Worm (Caenorhabditis elegans) whole organism, L4 larva: ENCODE measurements around the gene ZK856.4.
A peak's percentile ranks its signal among the peaks of the same experiment; 100 is the strongest.

ENCODE experiments used
- F10B5.3 ChIP-seq: sonication (generic microtip); optimal IDR thresholded peaks from 2 replicates; lab custom pipeline; 2016; ENCODE audit warnings: mild to moderate bottlenecking, missing genetic modification characterization, missing compliant biosample characterization
- F26F4.8 ChIP-seq: fragments of 200-800 bp; sonication (Bioruptor generic); conservative IDR thresholded peaks from 2 replicates; pipeline ENCODE4 v1.3.6; 2022; ENCODE audit warnings: missing genetic modification characterization, missing compliant biosample characterization
- F44E2.7 ChIP-seq: fragments of 200-800 bp; sonication (Bioruptor generic); IDR thresholded peaks from 2 replicates; pipeline ENCODE4 v2.1.2; 2022; ENCODE audit warnings: missing genetic modification characterization, missing compliant biosample characterization
- T26A8.4 ChIP-seq: fragments of 200-800 bp; sonication (Bioruptor generic); IDR thresholded peaks from 2 replicates; pipeline ENCODE4 v1.3.6; 2022; ENCODE audit warnings: missing genetic modification characterization, missing compliant biosample characterization
- Y105C5A.15 ChIP-seq: fragments of 200-800 bp; sonication (Bioruptor generic); IDR thresholded peaks from 2 replicates; pipeline ENCODE4 v1.3.6; 2022; ENCODE audit warnings: missing genetic modification characterization, missing compliant biosample characterization
- Y48G9A.11 ChIP-seq: fragments of 200-800 bp; sonication (Bioruptor generic); IDR thresholded peaks from 2 replicates; pipeline ENCODE4 v1.3.6; 2022; ENCODE audit warnings: missing genetic modification reagents, missing genetic modification characterization, missing compliant biosample characterization
- Y75B8A.6 ChIP-seq: fragments of 200-800 bp; sonication (Bioruptor generic); IDR thresholded peaks from 2 replicates; pipeline ENCODE4 v1.3.6; 2022; ENCODE audit warnings: missing genetic modification reagents, missing genetic modification characterization, missing compliant biosample characterization
- aha-1 ChIP-seq: fragments of 150-350 bp; peaks from one replicate; lab custom pipeline; 2014; ENCODE audit warnings: missing biosample characterization, missing genetic modification characterization
- arid-1 ChIP-seq: fragments of 200-800 bp; sonication (Bioruptor generic); conservative IDR thresholded peaks from 2 replicates; pipeline ENCODE4 v1.3.6; 2022; ENCODE audit warnings: missing genetic modification reagents, missing genetic modification characterization, missing compliant biosample characterization
- attf-4 ChIP-seq: sonication (generic microtip); optimal IDR thresholded peaks from 3 replicates; lab custom pipeline; 2017; ENCODE audit warnings: missing biosample characterization, missing genetic modification characterization
- ceh-62 ChIP-seq: sonication (generic microtip); optimal IDR thresholded peaks from 2 replicates; lab custom pipeline; 2017; ENCODE audit warnings: missing biosample characterization, missing genetic modification characterization
- daf-16 ChIP-seq, 3 experiments: sonication (generic microtip); optimal IDR thresholded peaks; 2 replicates each; lab custom pipeline; 2016 to 2017; ENCODE audit warnings: missing genetic modification characterization in 3 of 3, missing genetic modification reagents in 3 of 3, mild to moderate bottlenecking in 2 of 3, missing compliant biosample characterization in 2 of 3, missing biosample characterization in 1 of 3, moderate library complexity in 1 of 3
- dmd-9 ChIP-seq: fragments of 200-800 bp; sonication (Bioruptor generic); IDR thresholded peaks from 2 replicates; pipeline ENCODE4 v1.3.6; 2022; ENCODE audit warnings: missing genetic modification reagents, missing genetic modification characterization, missing compliant biosample characterization
- egl-27 ChIP-seq: sonication (generic microtip); optimal IDR thresholded peaks from 3 replicates; lab custom pipeline; 2017; ENCODE audit warnings: missing biosample characterization, missing genetic modification reagents, missing genetic modification characterization
- hlh-11 ChIP-seq: fragments of 200-800 bp; sonication (Bioruptor generic); optimal IDR thresholded peaks from 2 replicates; lab custom pipeline; 2018; ENCODE audit warnings: mild to moderate bottlenecking, missing genetic modification characterization, missing compliant biosample characterization
- hmg-1.1 ChIP-seq: fragments of 200-800 bp; sonication (Bioruptor generic); IDR thresholded peaks from 2 replicates; pipeline ENCODE4 v1.3.6; 2022; ENCODE audit warnings: missing genetic modification reagents, missing genetic modification characterization, missing compliant biosample characterization
- jun-1 ChIP-seq: fragments of 150-350 bp; optimal IDR thresholded peaks from 2 replicates; lab custom pipeline; 2014; ENCODE audit warnings: missing biosample characterization, missing genetic modification reagents, missing genetic modification characterization
- lin-38 ChIP-seq: fragments of 200-800 bp; sonication (Bioruptor generic); IDR thresholded peaks from 2 replicates; pipeline ENCODE4 v1.3.6; 2022; ENCODE audit warnings: missing genetic modification reagents, missing genetic modification characterization, missing compliant biosample characterization
- lsy-2 ChIP-seq, 2 experiments: fragments of 150-350 bp in 1 of 2; sonication (generic microtip) in 1 of 2; optimal IDR thresholded peaks; 2 replicates each; lab custom pipeline; 2014 to 2017; ENCODE audit warnings: missing biosample characterization in 2 of 2, missing genetic modification characterization in 2 of 2
- madf-5 ChIP-seq, 2 experiments: fragments of 200-800 bp; sonication (Bioruptor generic); IDR thresholded peaks; 2 replicates each; pipeline ENCODE4 v1.3.6; 2022; ENCODE audit warnings: missing compliant biosample characterization in 2 of 2, missing genetic modification characterization in 2 of 2
- mdt-29 ChIP-seq: fragments of 200-800 bp; sonication (Bioruptor generic); IDR thresholded peaks from 2 replicates; pipeline ENCODE4 v1.3.6; 2022; ENCODE audit warnings: missing genetic modification reagents, missing genetic modification characterization, missing compliant biosample characterization
- mes-2 ChIP-seq: sonication (generic microtip); optimal IDR thresholded peaks from 2 replicates; lab custom pipeline; 2016; ENCODE audit warnings: missing genotype, mild to moderate bottlenecking, missing genetic modification characterization, missing compliant biosample characterization; ENCODE audit not compliant: poor library complexity, severe bottlenecking
- nhr-102 ChIP-seq: sonication (generic microtip); optimal IDR thresholded peaks from 2 replicates; lab custom pipeline; 2016; ENCODE audit warnings: mild to moderate bottlenecking, missing genetic modification characterization, moderate library complexity, missing compliant biosample characterization
- nhr-11 ChIP-seq: fragments of 150-350 bp; optimal IDR thresholded peaks from 2 replicates; lab custom pipeline; 2014; ENCODE audit warnings: missing biosample characterization, missing genetic modification characterization
- nhr-111 ChIP-seq: fragments of 200-800 bp; sonication (Bioruptor generic); optimal IDR thresholded peaks from 2 replicates; lab custom pipeline; 2018; ENCODE audit warnings: mild to moderate bottlenecking, missing genetic modification characterization, missing compliant biosample characterization
- nhr-237 ChIP-seq: sonication (generic microtip); optimal IDR thresholded peaks from 2 replicates; lab custom pipeline; 2017; ENCODE audit warnings: missing biosample characterization, missing genetic modification characterization
- nhr-41 ChIP-seq: fragments of 200-800 bp; sonication (Bioruptor generic); IDR thresholded peaks from 2 replicates; pipeline ENCODE4 v1.3.6; 2022; ENCODE audit warnings: missing genetic modification reagents, missing genetic modification characterization, missing compliant biosample characterization
- nhr-48 ChIP-seq: sonication (generic microtip); optimal IDR thresholded peaks from 2 replicates; lab custom pipeline; 2016; ENCODE audit warnings: mild to moderate bottlenecking, missing genetic modification characterization, missing compliant biosample characterization
- php-3 ChIP-seq: fragments of 200-800 bp; sonication (Bioruptor generic); IDR thresholded peaks from 2 replicates; pipeline ENCODE4 v1.3.6; 2022; ENCODE audit warnings: missing genetic modification reagents, missing genetic modification characterization, missing compliant biosample characterization
- pqm-1 ChIP-seq: sonication (generic microtip); optimal IDR thresholded peaks from 2 replicates; lab custom pipeline; 2017; ENCODE audit warnings: missing biosample characterization, missing genetic modification characterization
- set-16 ChIP-seq: fragments of 200-800 bp; sonication (Bioruptor generic); IDR thresholded peaks from 2 replicates; pipeline ENCODE4 v1.3.6; 2022; ENCODE audit warnings: missing genetic modification reagents, missing genetic modification characterization, missing compliant biosample characterization
- snpc-1.2 ChIP-seq: fragments of 200-800 bp; sonication (Bioruptor generic); IDR thresholded peaks from 2 replicates; pipeline ENCODE4 v1.3.6; 2022; ENCODE audit warnings: missing genetic modification reagents, missing genetic modification characterization, missing compliant biosample characterization
- snpc-4 ChIP-seq: fragments of 150-350 bp; optimal IDR thresholded peaks from 2 replicates; lab custom pipeline; 2014; ENCODE audit warnings: missing biosample characterization, missing genetic modification characterization
- unc-130 ChIP-seq: sonication (generic microtip); optimal IDR thresholded peaks from 2 replicates; lab custom pipeline; 2016; ENCODE audit warnings: missing genetic modification reagents, missing genetic modification characterization, missing compliant biosample characterization
- unc-62 ChIP-seq, 3 experiments: fragments of 150-350 bp in 1 of 3; sonication (generic microtip); optimal IDR thresholded peaks in 2 of 3; peaks in 1 of 3; 1 replicate in 1 of 3; 2 replicates in 2 of 3; lab custom pipeline; 2014 to 2017; ENCODE audit warnings: missing biosample characterization in 3 of 3, missing genetic modification characterization in 3 of 3, missing genetic modification reagents in 3 of 3, missing genotype in 1 of 3
- zfp-2 ChIP-seq: sonication (generic microtip); optimal IDR thresholded peaks from 2 replicates; lab custom pipeline; 2016; ENCODE audit warnings: mild to moderate bottlenecking, missing genetic modification characterization, missing compliant biosample characterization
- zfp-3 ChIP-seq: fragments of 200-800 bp; sonication (Bioruptor generic); conservative IDR thresholded peaks from 2 replicates; pipeline ENCODE4 v1.3.6; 2022; ENCODE audit warnings: missing genetic modification reagents, missing genetic modification characterization, missing compliant biosample characterization
- zip-11 ChIP-seq: fragments of 200-800 bp; sonication (Bioruptor generic); IDR thresholded peaks from 2 replicates; pipeline ENCODE4 v1.3.6; 2022; ENCODE audit warnings: missing genetic modification characterization, missing compliant biosample characterization
- ztf-11 ChIP-seq: fragments of 150-350 bp; optimal IDR thresholded peaks from 2 replicates; lab custom pipeline; 2014; ENCODE audit warnings: missing biosample characterization, missing genetic modification characterization

Gene ZK856.4

ce11 chrV:10182984-10183383 is at the start of gene ZK856.4:
Gene ZK856.4 (plus strand): TSS chrV:10183284.
- TF ChIP-seq nhr-48 (no peak), snpc-4 (tag; lab: Kevin White, UChicago) (no peak), F44E2.7 (no peak), set-16 (GFP tag; lab: Robert Waterston, UW) (no peak), daf-16 (GFP tag; optimal IDR thresholded peaks at IDR 0.05; lab: Kevin White, UChicago) (no peak), daf-16 (tag; optimal IDR thresholded peaks at IDR 0.05; lab: Kevin White, UChicago) (no peak), madf-5 (GFP tag; IDR thresholded peaks at IDR 0.05; lab: Robert Waterston, UW) (no peak), unc-62 (GFP tag; optimal IDR thresholded peaks at IDR 0.05 in 1 of 2; lab: Kevin White, UChicago) (no peak), unc-62 (tag; optimal IDR thresholded peaks at IDR 0.05; lab: Kevin White, UChicago) (no peak), pqm-1 (no peak), F10B5.3 (tag; lab: Kevin White, UChicago) (no peak), ztf-11 (tag; lab: Kevin White, UChicago) (no peak), unc-130 (GFP tag; lab: Kevin White, UChicago) (no peak), F26F4.8 (GFP tag; lab: Robert Waterston, UW) (no peak), Y48G9A.11 (GFP tag; lab: Robert Waterston, UW) (no peak), nhr-102 (no peak), mes-2 (no peak)
- TF ChIP-seq, all 104 proteins: peak for 0

- TF ChIP-seq lsy-2 (tag; optimal IDR thresholded peaks at IDR 0.05; lab: Kevin White, UChicago), result peak in 1 of 2 experiments; percentile 44
- peak; percentile 62 for TF ChIP-seq lin-38
- TF ChIP-seq jun-1 (tag; lab: Kevin White, UChicago), result no peak
- peak; percentile 21 for TF ChIP-seq mes-2
Observed at ce11 chrV:10134077-10134693, 48.9 kb upstream of the ZK856.4 start, which contains the start of the genes C08B6.18, wdr-20 and C08B6.8. Gene C08B6.18 (minus strand): TSS chrV:10134127. Gene wdr-20 (minus strand): TSS chrV:10134158. Gene C08B6.8 (plus strand): TSS chrV:10134643.

DNA sequence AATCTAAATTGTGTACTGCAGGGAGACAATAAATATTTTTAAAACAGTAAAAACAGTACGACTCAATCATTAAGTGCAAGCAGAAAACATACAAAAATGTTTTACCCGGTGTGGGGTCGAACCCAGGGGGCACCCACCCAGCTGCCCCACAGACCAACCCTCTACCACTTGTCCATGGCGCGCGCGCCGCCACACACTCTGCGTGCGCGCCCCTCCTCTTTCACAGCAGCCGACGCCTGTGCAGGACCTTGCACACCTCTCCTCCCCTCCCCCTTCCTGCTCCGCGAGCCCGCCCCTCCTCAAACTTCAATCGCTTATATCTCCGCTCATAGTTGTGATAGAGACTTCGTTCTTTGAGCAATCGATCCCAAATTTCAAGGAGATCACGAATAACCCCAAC is 46.4 kb upstream of the ZK856.4 start:
- TF ChIP-seq set-16 (GFP tag; lab: Robert Waterston, UW), result peak; percentile 47; the same call in 1 of the 2 replicates

DNA sequence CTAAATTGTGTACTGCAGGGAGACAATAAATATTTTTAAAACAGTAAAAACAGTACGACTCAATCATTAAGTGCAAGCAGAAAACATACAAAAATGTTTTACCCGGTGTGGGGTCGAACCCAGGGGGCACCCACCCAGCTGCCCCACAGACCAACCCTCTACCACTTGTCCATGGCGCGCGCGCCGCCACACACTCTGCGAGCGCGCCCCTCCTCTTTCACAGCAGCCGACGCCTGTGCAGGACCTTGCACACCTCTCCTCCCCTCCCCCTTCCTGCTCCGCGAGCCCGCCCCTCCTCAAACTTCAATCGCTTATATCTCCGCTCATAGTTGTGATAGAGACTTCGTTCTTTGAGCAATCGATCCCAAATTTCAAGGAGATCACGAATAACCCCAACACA is 44.5 kb upstream of the ZK856.4 start:
- peak; percentile 63 for TF ChIP-seq set-16 (GFP tag; lab: Robert Waterston, UW)
- peak; percentile 60 for TF ChIP-seq lin-38
- peak; percentile 63; the same call in 1 of the 2 replicates for TF ChIP-seq snpc-1.2 (GFP tag; lab: Robert Waterston, UW)

DNA sequence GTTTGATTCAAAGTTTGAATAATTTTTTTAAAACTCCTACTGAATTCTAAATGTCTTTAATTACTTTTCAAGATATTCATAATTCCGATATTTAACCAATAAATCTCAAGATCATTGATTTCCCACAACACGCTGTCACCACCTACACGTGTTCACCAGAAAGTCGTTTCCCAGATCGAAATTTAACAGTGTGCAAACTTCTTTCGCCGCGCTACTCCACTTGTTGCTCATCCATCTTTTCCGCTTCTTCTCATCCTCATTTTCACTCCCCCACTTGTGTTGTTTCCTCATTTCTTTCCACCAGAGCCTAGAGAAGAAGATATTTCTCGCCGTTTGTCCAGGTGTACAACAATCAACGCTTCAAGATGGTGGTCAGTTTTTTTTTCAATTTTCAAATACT is 37.4 kb upstream of the ZK856.4 start, which contains the start of gene C51E3.9:
Gene C51E3.9 (plus strand): TSS at position 301 of the 400 bp plus-strand sequence.
- TF ChIP-seq aha-1 (tag; lab: Kevin White, UChicago), result peak; percentile 11
- TF ChIP-seq hlh-11 (tag; lab: Kevin White, UChicago), result peak; percentile 5
- TF ChIP-seq egl-27 (tag; lab: Kevin White, UChicago), result no peak
- TF ChIP-seq, all 104 proteins: peak for 2

DNA sequence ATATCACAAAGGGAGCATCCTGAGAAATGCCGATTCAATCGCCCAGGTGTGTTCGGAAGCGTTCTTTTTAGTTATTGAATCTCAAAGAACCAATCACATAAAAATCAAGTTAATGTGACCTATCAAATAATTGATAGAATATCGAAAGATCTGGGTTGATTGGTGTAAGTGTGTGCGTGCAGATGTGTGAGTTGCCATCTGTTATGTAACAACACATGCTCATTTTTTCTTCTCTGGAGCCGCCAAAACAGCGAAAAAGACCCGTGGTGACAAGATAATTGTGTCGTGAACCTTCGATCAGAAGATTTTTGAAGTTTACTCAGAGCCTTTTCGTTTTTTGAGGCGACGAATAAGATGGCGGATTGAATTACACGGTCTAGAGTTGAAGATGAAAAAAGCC is 36.3 kb upstream of the ZK856.4 start:
- TF ChIP-seq F44E2.7, result no peak
- TF ChIP-seq nhr-11, result peak; percentile 35
- no peak for TF ChIP-seq jun-1 (tag; lab: Kevin White, UChicago)
- TF ChIP-seq zip-11 (GFP tag; lab: Robert Waterston, UW), result no peak
- TF ChIP-seq nhr-237 (tag; lab: Kevin White, UChicago), result no peak
- TF ChIP-seq nhr-111 (GFP tag; lab: Kevin White, UChicago), result no peak
- TF ChIP-seq arid-1, result no peak
- TF ChIP-seq zfp-2, result no peak
- TF ChIP-seq T26A8.4, result no peak
- TF ChIP-seq nhr-102, result no peak
- no peak for TF ChIP-seq php-3 (GFP tag; lab: Robert Waterston, UW)
- TF ChIP-seq hmg-1.1 (GFP tag; lab: Robert Waterston, UW), result no peak
- TF ChIP-seq zfp-3 (GFP tag; lab: Robert Waterston, UW), result no peak
- no peak for TF ChIP-seq nhr-41 (GFP tag; lab: Robert Waterston, UW)
- TF ChIP-seq mdt-29 (GFP tag; lab: Robert Waterston, UW), result no peak
- no peak for TF ChIP-seq Y75B8A.6 (GFP tag; lab: Robert Waterston, UW)
- TF ChIP-seq F10B5.3 (tag; lab: Kevin White, UChicago), result no peak
- TF ChIP-seq dmd-9, result no peak
- TF ChIP-seq snpc-1.2 (GFP tag; lab: Robert Waterston, UW), result no peak
- TF ChIP-seq attf-4 (tag; lab: Kevin White, UChicago), result no peak
- TF ChIP-seq ceh-62 (tag; lab: Kevin White, UChicago), result no peak
- peak in 1 of 2 experiments; percentile 19 for TF ChIP-seq unc-62 (GFP tag; optimal IDR thresholded peaks at IDR 0.05 in 1 of 2; lab: Kevin White, UChicago)
- no peak for TF ChIP-seq unc-62 (tag; optimal IDR thresholded peaks at IDR 0.05; lab: Kevin White, UChicago)
- no peak for TF ChIP-seq Y105C5A.15
- TF ChIP-seq aha-1 (tag; lab: Kevin White, UChicago), result peak; percentile 82
